Worm (Caenorhabditis elegans) whole organism, L4 larva: ENCODE data around the gene rfip-1.
A peak's percentile ranks its signal among the peaks of the same experiment; 100 is the strongest.

Source experiments
- ceh-28 ChIP-seq: fragments of 150-350 bp; optimal IDR thresholded peaks from 2 replicates; lab custom pipeline; 2014; ENCODE audit warnings: missing biosample characterization, missing genetic modification reagents, missing genetic modification characterization
- dmd-6 ChIP-seq: fragments of 200-800 bp; sonication (Bioruptor generic); IDR thresholded peaks from 2 replicates; pipeline ENCODE4 v1.3.6; 2022; ENCODE audit warnings: missing genetic modification reagents, missing genetic modification characterization, missing compliant biosample characterization
- hif-1 ChIP-seq, 2 experiments: sonication (generic microtip); optimal IDR thresholded peaks; 2 replicates each; lab custom pipeline; 2016 to 2017; ENCODE audit warnings: missing compliant biosample characterization in 2 of 2, missing genetic modification characterization in 2 of 2, missing genetic modification reagents in 2 of 2, missing genotype in 2 of 2, mild to moderate bottlenecking in 1 of 2
- lin-15B ChIP-seq: fragments of 150-350 bp; sonication (generic microtip); optimal IDR thresholded peaks from 3 replicates; lab custom pipeline; 2014; ENCODE audit warnings: missing biosample characterization, missing genetic modification characterization
- madf-5 ChIP-seq, 2 experiments: fragments of 200-800 bp; sonication (Bioruptor generic); IDR thresholded peaks; 2 replicates each; pipeline ENCODE4 v1.3.6; 2022; ENCODE audit warnings: missing compliant biosample characterization in 2 of 2, missing genetic modification characterization in 2 of 2
- zfp-3 ChIP-seq: fragments of 200-800 bp; sonication (Bioruptor generic); conservative IDR thresholded peaks from 2 replicates; pipeline ENCODE4 v1.3.6; 2022; ENCODE audit warnings: missing genetic modification reagents, missing genetic modification characterization, missing compliant biosample characterization

rfip-1 gene

DNA sequence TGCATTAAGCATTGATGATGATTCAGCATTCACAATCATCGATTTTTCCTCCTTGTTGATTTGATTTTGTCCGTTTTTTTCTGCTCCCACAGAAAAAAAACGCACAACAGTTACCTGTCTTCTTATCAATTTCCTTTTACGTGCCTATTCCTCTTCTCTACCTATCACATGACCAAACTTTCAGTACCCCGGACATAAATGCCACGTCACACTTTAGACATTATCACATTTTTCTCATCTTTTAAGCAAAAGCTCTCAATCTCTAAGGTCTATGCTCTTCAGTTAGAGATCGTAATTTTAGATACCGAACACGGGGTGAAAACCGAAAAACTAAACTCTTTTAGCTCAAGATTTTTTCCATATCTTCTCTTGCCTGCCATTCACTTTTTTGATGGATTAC lies 51.7 kb downstream of the rfip-1 start (continued):
- TF ChIP-seq hif-1 (tag; optimal IDR thresholded peaks at IDR 0.05; lab: Kevin White, UChicago), result peak in 1 of 2 experiments; percentile 66

- TF ChIP-seq madf-5 (GFP tag; IDR thresholded peaks at IDR 0.05; lab: Robert Waterston, UW), result 0 out of 4 replicates have a peak, but pooled peaks of 1 of the 2 experiments have one; percentile 20
- peak in 1 of 2 experiments; percentile 9 for TF ChIP-seq hif-1 (tag; optimal IDR thresholded peaks at IDR 0.05; lab: Kevin White, UChicago)
- TF ChIP-seq dmd-6, result no peak
- 0 out of 2 replicates have a peak, but pooled peaks have one; percentile 17 for TF ChIP-seq zfp-3 (GFP tag; lab: Robert Waterston, UW)
- TF ChIP-seq ceh-28 (tag; lab: Kevin White, UChicago), result no peak
- TF ChIP-seq lin-15B (tag; lab: Kevin White, UChicago), result no peak
- TF ChIP-seq, all 104 proteins: peak for 3
Observed at ce11 chrII:5940815-5941214, 56.5 kb downstream of the rfip-1 start, which contains the start of gene F28B12.6. TSS of gene F28B12.6 (plus strand) at chrII:5940863.
